Fruit fly (Drosophila melanogaster) Kc167 (cell line): ENCODE results near the gene RpL7-like.

Source experiments
- Myc ChIP-seq: fragments of >200 bp; optimal IDR thresholded peaks from 2 replicates; lab custom pipeline; 2017; ENCODE audit warnings: missing external identifiers
- Sin3A ChIP-seq: fragments of >200 bp; optimal IDR thresholded peaks from 2 replicates; lab custom pipeline; 2018; ENCODE audit warnings: missing external identifiers
- h ChIP-seq: fragments of >200 bp; optimal IDR thresholded peaks from 3 replicates; lab custom pipeline; 2018; ENCODE audit warnings: missing external identifiers
- psq ChIP-seq: fragments of >200 bp; optimal IDR thresholded peaks from 2 replicates; lab custom pipeline; 2017; ENCODE audit warnings: missing external identifiers
- ttk ChIP-seq: sonication (Bioruptor generic); optimal IDR thresholded peaks from 2 replicates; lab custom pipeline; 2017; ENCODE audit warnings: missing external identifiers

DNA sequence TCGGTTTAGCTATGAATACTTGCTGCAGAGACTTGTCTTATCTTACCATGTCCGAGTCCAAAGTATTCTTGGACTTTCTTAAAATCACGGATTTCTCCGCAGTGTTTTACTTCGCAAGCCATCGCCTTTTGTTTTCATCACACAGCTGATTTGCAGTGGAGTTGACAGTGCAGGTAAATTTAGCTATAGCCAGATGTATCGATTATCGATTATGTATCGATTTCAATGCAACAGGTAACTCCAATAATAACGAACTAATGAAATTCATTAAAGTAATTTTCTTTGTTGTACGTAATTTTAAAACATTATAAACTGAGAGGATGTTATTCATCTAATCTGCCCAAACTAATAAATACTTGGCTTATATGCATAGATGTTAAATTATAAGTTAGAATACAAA, 6.9 kb downstream of the RpL7-like start, which contains the start of gene Rab3-GAP:
- TF ChIP-seq h (lab: Kevin White, UChicago) (no peak), psq (lab: Kevin White, UChicago) (no peak), ttk (no peak), Sin3A (lab: Kevin White, UChicago) (no peak), Myc (lab: Kevin White, UChicago) (no peak)
